Worm (Caenorhabditis elegans): ENCODE data around the gene F31D4.5.

DNA sequence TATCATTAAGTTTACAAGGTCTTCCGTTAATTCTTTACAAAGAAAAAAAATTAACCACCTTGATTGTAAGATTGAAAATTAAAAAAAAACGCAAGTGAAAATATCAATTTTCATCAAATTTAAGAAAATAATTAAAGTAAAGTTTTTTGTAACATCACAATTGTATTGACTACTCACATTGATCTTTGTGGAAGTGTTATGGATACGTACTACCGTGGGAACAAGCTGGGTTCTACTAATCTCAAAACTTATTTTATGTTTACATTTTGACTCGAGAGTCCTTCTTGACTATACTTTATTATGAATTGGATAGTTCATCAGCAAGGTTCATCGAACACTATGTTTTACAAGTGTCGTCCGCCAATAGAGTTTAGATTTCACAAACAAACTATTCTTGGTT is 24.4 kb upstream of the F31D4.5 start, which contains the start of gene num-1:
- TF ChIP-seq unc-62 (GFP tag; optimal IDR thresholded peaks at IDR 0.05) (no peak), nhr-28 (tag; optimal IDR thresholded peaks at IDR 0.05) (no peak), nhr-76 (tag; optimal IDR thresholded peaks at IDR 0.05) (no peak), pha-4 (tag; optimal IDR thresholded peaks at IDR 0.05) (no peak), mls-2 (tag; optimal IDR thresholded peaks at IDR 0.05) (no peak), nhr-12 (tag; optimal IDR thresholded peaks at IDR 0.05) (no peak), ceh-39 (tag; optimal IDR thresholded peaks at IDR 0.05) (no peak)
